Fruit fly (Drosophila melanogaster) whole organism, embryonic: ENCODE measurements around the gene smo.

Experiments
- Atf6 ChIP-seq: fragments of 200-800 bp; sonication (Bioruptor generic); IDR thresholded peaks from 2 replicates; pipeline ENCODE4 v1.3.6; 2022; ENCODE audit warnings: missing biosample characterization, missing genetic modification characterization
- CG10147 ChIP-seq: fragments of 200-800 bp; sonication (Bioruptor generic); optimal IDR thresholded peaks from 2 replicates; lab custom pipeline; 2019; ENCODE audit warnings: missing biosample characterization, mild to moderate bottlenecking, missing genetic modification characterization, moderate library complexity
- CG10274 ChIP-seq: fragments of 200-800 bp; sonication (Bioruptor generic); optimal IDR thresholded peaks from 3 replicates; lab custom pipeline; 2017; ENCODE audit warnings: missing biosample characterization, mild to moderate bottlenecking, missing genetic modification characterization
- CG10543 ChIP-seq: fragments of 200-800 bp; sonication (Bioruptor generic); optimal IDR thresholded peaks from 3 replicates; lab custom pipeline; 2017; ENCODE audit warnings: missing biosample characterization, mild to moderate bottlenecking, missing genetic modification characterization, moderate library complexity
- CG11247 ChIP-seq: fragments of 200-800 bp; sonication (Bioruptor generic); IDR thresholded peaks from 2 replicates; pipeline ENCODE4 v1.3.6; 2022; ENCODE audit warnings: missing biosample characterization, missing genetic modification characterization
- CG12219 ChIP-seq: fragments of 200-800 bp; sonication (Bioruptor generic); optimal IDR thresholded peaks from 3 replicates; lab custom pipeline; 2018; ENCODE audit warnings: missing biosample characterization, mild to moderate bottlenecking, missing genetic modification characterization
- CG12744 ChIP-seq: fragments of 200-800 bp; sonication (Bioruptor generic); optimal IDR thresholded peaks from 2 replicates; lab custom pipeline; 2016; ENCODE audit warnings: missing biosample characterization, missing genetic modification characterization
- CG12769 ChIP-seq: fragments of 200-800 bp; sonication (Bioruptor generic); optimal IDR thresholded peaks from 2 replicates; lab custom pipeline; 2019; ENCODE audit warnings: missing biosample characterization, mild to moderate bottlenecking, missing genetic modification characterization, moderate library complexity
- CG14965 ChIP-seq: fragments of 200-800 bp; sonication (Bioruptor generic); optimal IDR thresholded peaks from 2 replicates; lab custom pipeline; 2016; ENCODE audit warnings: missing biosample characterization, missing genetic modification characterization, borderline replicate concordance
- CG15696 ChIP-seq: fragments of 200-800 bp; sonication (Bioruptor generic); optimal IDR thresholded peaks from 2 replicates; lab custom pipeline; 2019; ENCODE audit warnings: missing biosample characterization, mild to moderate bottlenecking, missing genetic modification characterization, moderate library complexity
- CG1832 ChIP-seq: fragments of 200-800 bp; sonication (Bioruptor generic); optimal IDR thresholded peaks from 2 replicates; lab custom pipeline; 2017; ENCODE audit warnings: missing biosample characterization, mild to moderate bottlenecking, missing genetic modification characterization, inconsistent platforms
- CG18599 ChIP-seq: fragments of 200-800 bp; sonication (Bioruptor generic); optimal IDR thresholded peaks from 3 replicates; lab custom pipeline; 2017; ENCODE audit warnings: missing biosample characterization, missing genetic modification characterization, mild to moderate bottlenecking, moderate library complexity, missing genetic modification reagents
- CG18619 ChIP-seq: fragments of 200-800 bp; sonication (Bioruptor generic); optimal IDR thresholded peaks from 3 replicates; lab custom pipeline; 2017; ENCODE audit warnings: missing biosample characterization, mild to moderate bottlenecking, missing genetic modification characterization
- CG30020 ChIP-seq: fragments of 200-800 bp; optimal IDR thresholded peaks from 2 replicates; lab custom pipeline; 2019; ENCODE audit warnings: missing biosample characterization, mild to moderate bottlenecking, missing genetic modification characterization, moderate library complexity
- CG30403 ChIP-seq: fragments of 200-800 bp; sonication (Bioruptor generic); optimal IDR thresholded peaks from 3 replicates; lab custom pipeline; 2016; ENCODE audit warnings: missing biosample characterization, missing genetic modification characterization
- CG3281 ChIP-seq: fragments of 200-800 bp; sonication (Bioruptor generic); optimal IDR thresholded peaks from 3 replicates; lab custom pipeline; 2017; ENCODE audit warnings: missing biosample characterization, mild to moderate bottlenecking, missing genetic modification characterization
- CG3407 ChIP-seq: fragments of 200-800 bp; sonication (Bioruptor generic); optimal IDR thresholded peaks from 2 replicates; lab custom pipeline; 2018; ENCODE audit warnings: missing biosample characterization, mild to moderate bottlenecking, missing genetic modification characterization
- CG7271 ChIP-seq: fragments of 200-800 bp; sonication (Bioruptor generic); optimal IDR thresholded peaks from 2 replicates; lab custom pipeline; 2018; ENCODE audit warnings: missing biosample characterization, mild to moderate bottlenecking, missing genetic modification characterization, moderate library complexity
- CG8290 ChIP-seq, 3 experiments: fragments of 200-800 bp; sonication (Bioruptor generic); optimal IDR thresholded peaks; 2 replicates each; lab custom pipeline; 2016 to 2019; ENCODE audit warnings: missing biosample characterization in 3 of 3, missing genetic modification characterization in 3 of 3, mild to moderate bottlenecking in 2 of 3, moderate library complexity in 1 of 3
- CG9727 ChIP-seq: fragments of 200-800 bp; sonication (Bioruptor generic); optimal IDR thresholded peaks from 3 replicates; lab custom pipeline; 2017; ENCODE audit warnings: missing biosample characterization, mild to moderate bottlenecking, missing genetic modification characterization
- Deaf1 ChIP-seq: fragments of 200-800 bp; optimal IDR thresholded peaks from 3 replicates; lab custom pipeline; 2019; ENCODE audit warnings: missing biosample characterization, mild to moderate bottlenecking, missing genetic modification characterization, moderate library complexity
- Jarid2 ChIP-seq: fragments of 200-800 bp; sonication (Bioruptor generic); optimal IDR thresholded peaks from 3 replicates; lab custom pipeline; 2017; ENCODE audit warnings: mild to moderate bottlenecking, missing biosample characterization, missing genetic modification reagents, missing genetic modification characterization
- Med ChIP-seq: fragments of 200-800 bp; sonication (Bioruptor generic); peaks from one replicate; lab custom pipeline; 2016; ENCODE audit warnings: missing biosample characterization, missing genetic modification characterization, mild to moderate bottlenecking, inconsistent platforms, moderate library complexity
- Nf-YB ChIP-seq: fragments of 200-800 bp; sonication (Bioruptor generic); optimal IDR thresholded peaks from 3 replicates; lab custom pipeline; 2019; ENCODE audit warnings: missing biosample characterization, mild to moderate bottlenecking, missing genetic modification characterization, moderate library complexity
- Pdp1 ChIP-seq, 2 experiments: fragments of 200-800 bp; sonication (Bioruptor generic); optimal IDR thresholded peaks; 3 replicates each; lab custom pipeline; 2016; ENCODE audit warnings: missing biosample characterization in 2 of 2, missing genetic modification characterization in 2 of 2, mild to moderate bottlenecking in 1 of 2, moderate library complexity in 1 of 2
- Rfx ChIP-seq: fragments of 200-800 bp; sonication (Bioruptor generic); IDR thresholded peaks from 2 replicates; pipeline ENCODE4 v1.3.6; 2022; ENCODE audit warnings: missing biosample characterization, missing genetic modification characterization
- Sin3A ChIP-seq: fragments of >200 bp; optimal IDR thresholded peaks from 2 replicates; lab custom pipeline; 2018
- Sox100B ChIP-seq: fragments of 200-800 bp; sonication (Bioruptor generic); optimal IDR thresholded peaks from 3 replicates; lab custom pipeline; 2018; ENCODE audit warnings: missing biosample characterization, mild to moderate bottlenecking, missing genetic modification characterization
- Vsx1 ChIP-seq: fragments of 200-800 bp; sonication (Bioruptor generic); optimal IDR thresholded peaks from 2 replicates; lab custom pipeline; 2017; ENCODE audit warnings: missing biosample characterization, mild to moderate bottlenecking, missing genetic modification characterization, missing genetic modification reagents
- ab ChIP-seq: fragments of 200-800 bp; sonication (Bioruptor generic); optimal IDR thresholded peaks from 2 replicates; lab custom pipeline; 2016; ENCODE audit warnings: missing biosample characterization, missing genetic modification characterization
- aop ChIP-seq: fragments of 200-800 bp; sonication (Bioruptor generic); IDR thresholded peaks from 2 replicates; pipeline ENCODE4 v1.3.6; 2022; ENCODE audit warnings: missing biosample characterization, missing genetic modification characterization
- ara ChIP-seq: fragments of 200-800 bp; sonication (Bioruptor generic); IDR thresholded peaks from 2 replicates; pipeline ENCODE4 v1.3.6; 2022; ENCODE audit warnings: missing biosample characterization, missing genetic modification characterization
- exex ChIP-seq: fragments of 200-800 bp; sonication (Bioruptor generic); optimal IDR thresholded peaks from 4 replicates; lab custom pipeline; 2018; ENCODE audit warnings: missing biosample characterization, mild to moderate bottlenecking, missing genetic modification characterization, moderate library complexity
- ftz-f1 ChIP-seq: fragments of 200-800 bp; sonication (Bioruptor generic); optimal IDR thresholded peaks from 2 replicates; lab custom pipeline; 2016; ENCODE audit warnings: missing biosample characterization, missing genetic modification characterization
- grn ChIP-seq: fragments of 200-800 bp; sonication (Bioruptor generic); optimal IDR thresholded peaks from 3 replicates; lab custom pipeline; 2017; ENCODE audit warnings: missing biosample characterization, missing genetic modification characterization
- ken ChIP-seq: fragments of 200-800 bp; sonication (Bioruptor generic); IDR thresholded peaks from 3 replicates; pipeline ENCODE4 v1.3.6; 2022; ENCODE audit warnings: missing biosample characterization, missing genetic modification characterization
- luna ChIP-seq: fragments of 200-800 bp; sonication (Bioruptor generic); optimal IDR thresholded peaks from 2 replicates; lab custom pipeline; 2016; ENCODE audit warnings: missing biosample characterization, missing genetic modification characterization
- nom ChIP-seq: fragments of 200-800 bp; sonication (Bioruptor generic); optimal IDR thresholded peaks from 2 replicates; lab custom pipeline; 2017; ENCODE audit warnings: missing biosample characterization, missing genetic modification characterization, mild to moderate bottlenecking, moderate library complexity, missing genetic modification reagents
- oc ChIP-seq: fragments of 200-800 bp; sonication (Bioruptor generic); optimal IDR thresholded peaks from 2 replicates; lab custom pipeline; 2018; ENCODE audit warnings: missing biosample characterization, mild to moderate bottlenecking, missing genetic modification characterization, moderate library complexity
- org-1 ChIP-seq: fragments of 200-800 bp; sonication (Bioruptor generic); optimal IDR thresholded peaks from 2 replicates; lab custom pipeline; 2017; ENCODE audit warnings: missing biosample characterization, missing genetic modification characterization
- pfk ChIP-seq: fragments of 200-800 bp; sonication (Bioruptor generic); optimal IDR thresholded peaks from 2 replicates; lab custom pipeline; 2018; ENCODE audit warnings: missing biosample characterization, mild to moderate bottlenecking, missing genetic modification characterization, moderate library complexity
- prd ChIP-seq, 3 experiments: fragments of >200 bp in 2 of 3; fragments of 200-800 bp in 1 of 3; sonication (Bioruptor generic) in 1 of 3; optimal IDR thresholded peaks in 2 of 3; IDR thresholded peaks in 1 of 3; 2 replicates in 2 of 3; 3 replicates in 1 of 3; pipeline versions ENCODE4 v1.3.6 to Lab custom; 2017 to 2022; ENCODE audit warnings: missing biosample characterization in 1 of 3, missing genetic modification characterization in 1 of 3
- rib ChIP-seq: fragments of 200-800 bp; sonication (Bioruptor generic); IDR thresholded peaks from 2 replicates; pipeline ENCODE4 v1.3.6; 2022; ENCODE audit warnings: missing biosample characterization, missing genetic modification characterization
- salm ChIP-seq: fragments of 200-800 bp; sonication (Bioruptor generic); optimal IDR thresholded peaks from 2 replicates; lab custom pipeline; 2018; ENCODE audit warnings: missing biosample characterization, mild to moderate bottlenecking, missing genetic modification characterization
- scrt ChIP-seq: fragments of 200-800 bp; sonication (Bioruptor generic); optimal IDR thresholded peaks from 2 replicates; lab custom pipeline; 2018; ENCODE audit warnings: missing biosample characterization, mild to moderate bottlenecking, missing genetic modification characterization, moderate library complexity
- sug ChIP-seq: fragments of 200-800 bp; optimal IDR thresholded peaks from 2 replicates; lab custom pipeline; 2019; ENCODE audit warnings: missing biosample characterization, mild to moderate bottlenecking, missing genetic modification characterization, moderate library complexity
- vvl ChIP-seq: fragments of 200-800 bp; sonication (Bioruptor generic); IDR thresholded peaks from 2 replicates; pipeline ENCODE4 v1.3.6; 2022; ENCODE audit warnings: missing biosample characterization, missing genetic modification characterization

The smo gene

DNA sequence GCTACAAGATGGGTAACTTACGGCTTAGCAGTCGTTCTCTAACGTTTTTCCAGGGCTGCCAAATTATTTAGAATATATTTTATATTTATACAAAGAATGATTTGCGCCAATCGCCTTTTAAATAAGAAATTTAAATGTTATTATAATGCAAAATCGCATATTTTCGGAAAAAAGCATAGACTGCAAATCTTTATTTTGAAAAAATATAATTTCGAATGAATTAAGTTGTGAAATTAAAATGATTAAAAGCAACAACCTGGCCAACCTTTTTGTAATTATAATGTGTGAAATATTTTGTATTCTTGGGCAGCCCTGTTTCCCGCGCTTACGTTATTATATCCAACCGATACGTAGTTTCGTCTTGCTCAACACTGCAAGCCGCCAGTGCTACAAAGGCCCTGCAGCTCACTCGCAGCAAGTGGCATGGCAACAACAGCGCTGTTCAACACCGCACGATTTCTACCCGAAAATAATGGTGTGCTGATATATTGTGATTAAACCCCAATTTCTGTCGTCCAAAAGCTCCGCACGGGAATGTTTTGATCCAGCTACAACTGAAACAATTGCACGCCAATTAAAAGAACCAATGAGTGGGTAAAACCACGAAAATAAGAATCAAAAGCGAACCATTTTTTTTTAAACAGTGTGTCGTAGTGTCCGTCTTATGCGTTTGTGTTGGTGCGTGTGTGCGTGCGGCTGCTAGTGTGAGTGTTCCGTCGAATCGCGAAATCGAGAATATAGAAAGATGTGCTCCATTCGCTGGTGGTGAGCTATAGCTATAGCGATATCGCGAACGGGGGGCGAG lies 20.3 kb downstream of the smo start, which contains the start of gene Pi3K21B (continued):
- TF ChIP-seq aop (GFP tag; lab: Robert Waterston, UW) (peak; percentile 57), CG12219 (peak; percentile 37), CG12744 (peak; percentile 85), Sox100B (peak; percentile 90), CG7271 (peak; percentile 21), org-1 (GFP tag; lab: Kevin White, UChicago) (peak; percentile 73), CG18619 (GFP tag; lab: Kevin White, UChicago) (peak; percentile 87), Jarid2 (GFP tag; lab: Kevin White, UChicago) (peak; percentile 59), CG30403 (GFP tag; lab: Kevin White, UChicago) (peak; percentile 96), prd (optimal IDR thresholded peaks at IDR 0.05; lab: Kevin White, UChicago) (no peak), prd (GFP tag; IDR thresholded peaks at IDR 0.05; lab: Robert Waterston, UW) (peak; percentile 87), ara (GFP tag; lab: Robert Waterston, UW) (peak; percentile 82), CG11247 (GFP tag; lab: Robert Waterston, UW) (peak; percentile 92), ken (GFP tag; lab: Robert Waterston, UW) (peak; percentile 93), CG15696 (tag; lab: Kevin White, UChicago) (peak; percentile 93), oc (tag; lab: Kevin White, UChicago) (no peak), CG10274 (peak; percentile 50), Atf6 (GFP tag; lab: Robert Waterston, UW) (peak; percentile 82), CG14965 (GFP tag; lab: Kevin White, UChicago) (peak; percentile 55), CG12769 (tag; lab: Kevin White, UChicago) (peak; percentile 81), Nf-YB (GFP tag; lab: Kevin White, UChicago) (peak; percentile 68), CG30020 (peak; percentile 75), grn (GFP tag; lab: Kevin White, UChicago) (peak; percentile 56), salm (tag; lab: Kevin White, UChicago) (peak; percentile 60)

DNA sequence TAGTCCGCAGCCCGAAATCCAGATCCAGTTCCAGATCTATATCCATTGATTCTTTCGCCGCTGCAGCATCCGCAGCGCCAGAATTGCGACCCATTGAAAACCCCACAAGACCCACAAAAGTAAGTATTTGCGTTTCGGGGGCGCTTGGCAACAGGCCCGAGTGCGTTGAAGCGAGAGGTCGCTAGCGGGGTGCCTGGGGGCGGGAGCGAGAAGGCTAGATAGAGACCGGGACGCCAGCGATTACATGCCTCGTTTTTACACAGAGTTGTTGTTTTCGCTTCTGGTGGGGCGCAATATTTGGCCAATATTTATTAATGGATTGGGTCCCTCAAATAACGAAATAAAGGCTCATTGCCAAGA lies 20.9 kb downstream of the smo start:
- TF ChIP-seq Rfx (peak; percentile 39; the same call in 1 of the 2 replicates), sug (tag; lab: Kevin White, UChicago) (peak; percentile 81), CG12769 (tag; lab: Kevin White, UChicago) (peak; percentile 50), Pdp1 (GFP tag; optimal IDR thresholded peaks at IDR 0.05; lab: Kevin White, UChicago) (peak in 1 of 2 experiments; percentile 33), luna (GFP tag; lab: Kevin White, UChicago) (no peak), scrt (GFP tag; lab: Kevin White, UChicago) (peak; percentile 3), ftz-f1 (peak; percentile 31), CG10543 (GFP tag; lab: Kevin White, UChicago) (peak; percentile 63), CG18599 (GFP tag; lab: Kevin White, UChicago) (no peak), Deaf1 (peak; percentile 79), CG3407 (GFP tag; lab: Kevin White, UChicago) (no peak), vvl (no peak), nom (GFP tag; lab: Kevin White, UChicago) (peak; percentile 35), CG9727 (GFP tag; lab: Kevin White, UChicago) (peak; percentile 86), CG8290 (GFP tag; optimal IDR thresholded peaks at IDR 0.05; lab: Kevin White, UChicago) (no peak), CG8290 (tag; optimal IDR thresholded peaks at IDR 0.05; lab: Kevin White, UChicago) (peak in 1 of 2 experiments; percentile 48), CG1832 (GFP tag; lab: Kevin White, UChicago) (peak; percentile 91), Sin3A (lab: Kevin White, UChicago) (no peak), Med (GFP tag; lab: Kevin White, UChicago) (peak; percentile 30), exex (tag; lab: Kevin White, UChicago) (peak; percentile 1), CG10147 (GFP tag; lab: Kevin White, UChicago) (peak; percentile 9), pfk (GFP tag; lab: Kevin White, UChicago) (peak; percentile 9), CG3281 (GFP tag; lab: Kevin White, UChicago) (peak; percentile 4), rib (GFP tag; lab: Robert Waterston, UW) (peak; percentile 18; the same call in 1 of the 2 replicates), Vsx1 (GFP tag; lab: Kevin White, UChicago) (no peak), ab (GFP tag; lab: Kevin White, UChicago) (no peak)
